Fruit fly (Drosophila melanogaster) whole organism, embryonic: ENCODE data around the gene Coa8.

Experiments used
- ATbp ChIP-seq: fragments of 200-800 bp; sonication (Bioruptor generic); optimal IDR thresholded peaks from 2 replicates; lab custom pipeline; 2017; ENCODE audit warnings: missing biosample characterization, mild to moderate bottlenecking, missing genetic modification characterization, missing genetic modification reagents
- Ada2b ChIP-seq: fragments of 200-800 bp; sonication (Bioruptor generic); IDR thresholded peaks from 2 replicates; pipeline ENCODE4 v1.3.6; 2022; ENCODE audit warnings: missing biosample characterization, missing genetic modification characterization
- Adf1 ChIP-seq: fragments of 200-800 bp; sonication (Bioruptor generic); IDR thresholded peaks from 2 replicates; pipeline ENCODE4 v1.3.6; 2022; ENCODE audit warnings: missing biosample characterization, missing genetic modification characterization
- Atf6 ChIP-seq: fragments of 200-800 bp; sonication (Bioruptor generic); IDR thresholded peaks from 2 replicates; pipeline ENCODE4 v1.3.6; 2022; ENCODE audit warnings: missing biosample characterization, missing genetic modification characterization
- Awh ChIP-seq: fragments of 200-800 bp; sonication (Bioruptor generic); IDR thresholded peaks from 2 replicates; pipeline ENCODE4, ENCODE4 v1.3.6; 2022; ENCODE audit warnings: missing biosample characterization, missing genetic modification characterization
- B-H2 ChIP-seq: fragments of 200-800 bp; sonication (Bioruptor generic); optimal IDR thresholded peaks from 2 replicates; lab custom pipeline; 2018; ENCODE audit warnings: missing biosample characterization, mild to moderate bottlenecking, missing genetic modification characterization
- CG10267 ChIP-seq: fragments of 200-800 bp; sonication (Bioruptor generic); optimal IDR thresholded peaks from 2 replicates; lab custom pipeline; 2018; ENCODE audit warnings: missing biosample characterization, mild to moderate bottlenecking, missing genetic modification characterization, moderate library complexity
- CG10543 ChIP-seq: fragments of 200-800 bp; sonication (Bioruptor generic); optimal IDR thresholded peaks from 3 replicates; lab custom pipeline; 2017; ENCODE audit warnings: missing biosample characterization, mild to moderate bottlenecking, missing genetic modification characterization, moderate library complexity
- CG10979 ChIP-seq: fragments of 200-800 bp; sonication (Bioruptor generic); optimal IDR thresholded peaks from 2 replicates; lab custom pipeline; 2018; ENCODE audit warnings: missing biosample characterization, mild to moderate bottlenecking, missing genetic modification characterization, moderate library complexity
- CG12155 ChIP-seq: fragments of 200-800 bp; sonication (Bioruptor generic); optimal IDR thresholded peaks from 3 replicates; lab custom pipeline; 2016; ENCODE audit warnings: missing biosample characterization, missing genetic modification characterization
- CG12769 ChIP-seq: fragments of 200-800 bp; sonication (Bioruptor generic); optimal IDR thresholded peaks from 2 replicates; lab custom pipeline; 2019; ENCODE audit warnings: missing biosample characterization, mild to moderate bottlenecking, missing genetic modification characterization, moderate library complexity
- CG14860 ChIP-seq: fragments of 200-800 bp; sonication (Bioruptor generic); IDR thresholded peaks from 3 replicates; pipeline ENCODE4 v1.3.6; 2022; ENCODE audit warnings: missing biosample characterization, missing genetic modification characterization; ENCODE audit not compliant: partially characterized antibody
- CG15073 ChIP-seq: fragments of 200-800 bp; sonication (Bioruptor generic); optimal IDR thresholded peaks from 2 replicates; lab custom pipeline; 2016; ENCODE audit warnings: missing biosample characterization, missing genetic modification characterization
- CG16863 ChIP-seq: fragments of 200-800 bp; sonication (Bioruptor generic); optimal IDR thresholded peaks from 3 replicates; lab custom pipeline; 2016; ENCODE audit warnings: missing biosample characterization, missing genetic modification characterization
- CG17361 ChIP-seq: fragments of 200-800 bp; sonication (Bioruptor generic); IDR thresholded peaks from 3 replicates; pipeline ENCODE4 v1.3.6; 2022; ENCODE audit warnings: missing biosample characterization, missing genetic modification characterization
- CG3838 ChIP-seq: fragments of 200-800 bp; sonication (Bioruptor generic); optimal IDR thresholded peaks from 3 replicates; lab custom pipeline; 2016; ENCODE audit warnings: missing biosample characterization, missing genetic modification characterization
- CG5953 ChIP-seq: fragments of 200-800 bp; sonication (Bioruptor generic); IDR thresholded peaks from 2 replicates; pipeline ENCODE4 v1.3.6; 2022; ENCODE audit warnings: missing biosample characterization, missing genetic modification characterization
- CG6654 ChIP-seq: fragments of 200-800 bp; sonication (Bioruptor generic); optimal IDR thresholded peaks from 2 replicates; lab custom pipeline; 2017; ENCODE audit warnings: missing biosample characterization, mild to moderate bottlenecking, missing genetic modification characterization
- CG7987 ChIP-seq: fragments of 200-800 bp; sonication (Bioruptor generic); optimal IDR thresholded peaks from 2 replicates; lab custom pipeline; 2018; ENCODE audit warnings: missing biosample characterization, mild to moderate bottlenecking, missing genetic modification characterization, moderate library complexity
- CG8924 ChIP-seq: fragments of 200-800 bp; optimal IDR thresholded peaks from 3 replicates; lab custom pipeline; 2019; ENCODE audit warnings: missing biosample characterization, mild to moderate bottlenecking, missing genetic modification characterization, moderate library complexity
- CG9437 ChIP-seq: fragments of 200-800 bp; sonication (Bioruptor generic); optimal IDR thresholded peaks from 2 replicates; lab custom pipeline; 2018; ENCODE audit warnings: missing biosample characterization, mild to moderate bottlenecking, missing genetic modification characterization
- CG9932 ChIP-seq: fragments of 200-800 bp; sonication (Bioruptor generic); IDR thresholded peaks from 2 replicates; pipeline ENCODE4 v1.3.6; 2022; ENCODE audit warnings: missing biosample characterization, missing genetic modification characterization
- Camta ChIP-seq: fragments of 200-800 bp; sonication (Bioruptor generic); optimal IDR thresholded peaks from 2 replicates; lab custom pipeline; 2016; ENCODE audit warnings: missing biosample characterization, missing genetic modification characterization
- Deaf1 ChIP-seq: fragments of 200-800 bp; optimal IDR thresholded peaks from 3 replicates; lab custom pipeline; 2019; ENCODE audit warnings: missing biosample characterization, mild to moderate bottlenecking, missing genetic modification characterization, moderate library complexity
- Dip2 ChIP-seq: fragments of 200-800 bp; sonication (Bioruptor generic); IDR thresholded peaks from 2 replicates; pipeline ENCODE4 v1.3.6; 2022; ENCODE audit warnings: missing biosample characterization, missing genetic modification characterization
- Hmx ChIP-seq: fragments of 200-800 bp; sonication (Bioruptor generic); optimal IDR thresholded peaks from 2 replicates; lab custom pipeline; 2016; ENCODE audit warnings: missing biosample characterization, missing genetic modification characterization
- MESR4 ChIP-seq: fragments of 200-800 bp; sonication (Bioruptor generic); optimal IDR thresholded peaks from 2 replicates; lab custom pipeline; 2018; ENCODE audit warnings: missing biosample characterization, mild to moderate bottlenecking, missing genetic modification characterization, moderate library complexity
- Neu2 ChIP-seq: fragments of 200-800 bp; sonication (Bioruptor generic); optimal IDR thresholded peaks from 3 replicates; lab custom pipeline; 2016; ENCODE audit warnings: missing biosample characterization, missing genetic modification characterization, borderline replicate concordance
- PHDP ChIP-seq: fragments of 200-800 bp; sonication (Bioruptor generic); optimal IDR thresholded peaks from 3 replicates; lab custom pipeline; 2018; ENCODE audit warnings: missing biosample characterization, mild to moderate bottlenecking, missing genetic modification characterization, moderate library complexity
- Sin3A ChIP-seq: fragments of >200 bp; optimal IDR thresholded peaks from 2 replicates; lab custom pipeline; 2018
- Xrp1 ChIP-seq: fragments of 200-800 bp; sonication (Bioruptor generic); IDR thresholded peaks from 2 replicates; pipeline ENCODE4 v1.3.6; 2022; ENCODE audit warnings: missing biosample characterization, missing genetic modification characterization
- amos ChIP-seq: fragments of 200-800 bp; sonication (Bioruptor generic); IDR thresholded peaks from 2 replicates; pipeline ENCODE4 v1.3.6; 2022; ENCODE audit warnings: missing biosample characterization, missing genetic modification characterization; ENCODE audit not compliant: partially characterized antibody
- fd102C ChIP-seq: fragments of 200-800 bp; sonication (Bioruptor generic); optimal IDR thresholded peaks from 2 replicates; lab custom pipeline; 2018; ENCODE audit warnings: missing biosample characterization, mild to moderate bottlenecking, missing genetic modification characterization, moderate library complexity
- gsb-n ChIP-seq: fragments of 200-800 bp; sonication (Bioruptor generic); optimal IDR thresholded peaks from 3 replicates; lab custom pipeline; 2018; ENCODE audit warnings: missing biosample characterization, mild to moderate bottlenecking, missing genetic modification characterization
- jigr1 ChIP-seq: fragments of 200-800 bp; sonication (Bioruptor generic); IDR thresholded peaks from 3 replicates; pipeline ENCODE4 v1.3.6; 2022; ENCODE audit warnings: missing biosample characterization, missing genetic modification characterization
- jumu ChIP-seq: fragments of 200-800 bp; sonication (Bioruptor generic); optimal IDR thresholded peaks from 3 replicates; lab custom pipeline; 2016; ENCODE audit warnings: missing biosample characterization, missing genetic modification characterization
- knrl ChIP-seq: fragments of 200-800 bp; sonication (Bioruptor generic); IDR thresholded peaks from 3 replicates; pipeline ENCODE4 v1.3.6; 2022; ENCODE audit warnings: missing biosample characterization, missing genetic modification characterization; ENCODE audit not compliant: partially characterized antibody
- lmd ChIP-seq: fragments of 200-800 bp; sonication (Bioruptor generic); IDR thresholded peaks from 2 replicates; pipeline ENCODE4 v1.3.6; 2022; ENCODE audit warnings: missing biosample characterization, missing genetic modification characterization
- lov ChIP-seq, 2 experiments: fragments of 200-800 bp in 1 of 2; fragments of >200 bp in 1 of 2; sonication (Bioruptor generic) in 1 of 2; IDR thresholded peaks in 1 of 2; optimal IDR thresholded peaks in 1 of 2; 2 replicates in 1 of 2; 3 replicates in 1 of 2; pipeline versions ENCODE4 v1.3.6 to Lab custom; 2017 to 2022; ENCODE audit warnings: missing biosample characterization in 1 of 2, missing genetic modification characterization in 1 of 2
- luna ChIP-seq: fragments of 200-800 bp; sonication (Bioruptor generic); optimal IDR thresholded peaks from 2 replicates; lab custom pipeline; 2016; ENCODE audit warnings: missing biosample characterization, missing genetic modification characterization
- mld ChIP-seq: fragments of 200-800 bp; sonication (Bioruptor generic); IDR thresholded peaks from 3 replicates; pipeline ENCODE4 v1.3.6; 2022; ENCODE audit warnings: missing biosample characterization, missing genetic modification characterization; ENCODE audit not compliant: partially characterized antibody
- pb ChIP-seq: fragments of 200-800 bp; sonication (Bioruptor generic); optimal IDR thresholded peaks from 3 replicates; lab custom pipeline; 2016; ENCODE audit warnings: missing biosample characterization, missing genetic modification characterization
- pfk ChIP-seq: fragments of 200-800 bp; sonication (Bioruptor generic); optimal IDR thresholded peaks from 2 replicates; lab custom pipeline; 2018; ENCODE audit warnings: missing biosample characterization, mild to moderate bottlenecking, missing genetic modification characterization, moderate library complexity
- pita ChIP-seq: fragments of 200-800 bp; sonication (Bioruptor generic); optimal IDR thresholded peaks from 2 replicates; lab custom pipeline; 2017; ENCODE audit warnings: missing biosample characterization, mild to moderate bottlenecking, missing genetic modification characterization
- sd ChIP-seq: fragments of 200-800 bp; sonication (Bioruptor generic); optimal IDR thresholded peaks from 3 replicates; lab custom pipeline; 2018; ENCODE audit warnings: missing biosample characterization, mild to moderate bottlenecking, missing genetic modification characterization, moderate library complexity
- seq ChIP-seq: fragments of 200-800 bp; sonication (Bioruptor generic); IDR thresholded peaks from 2 replicates; pipeline ENCODE4 v1.3.6; 2022; ENCODE audit warnings: missing biosample characterization, missing genetic modification characterization
- sim ChIP-seq: fragments of 200-800 bp; sonication (Bioruptor generic); IDR thresholded peaks from 2 replicates; pipeline ENCODE4 v1.3.6; 2022; ENCODE audit warnings: missing biosample characterization, missing genetic modification characterization
- ssp ChIP-seq: fragments of 200-800 bp; sonication (Bioruptor generic); IDR thresholded peaks from 2 replicates; pipeline ENCODE4 v1.3.6; 2022; ENCODE audit warnings: missing biosample characterization, missing genetic modification characterization
- vvl ChIP-seq: fragments of 200-800 bp; sonication (Bioruptor generic); IDR thresholded peaks from 2 replicates; pipeline ENCODE4 v1.3.6; 2022; ENCODE audit warnings: missing biosample characterization, missing genetic modification characterization
- zen ChIP-seq: fragments of 200-800 bp; sonication (Bioruptor generic); optimal IDR thresholded peaks from 3 replicates; lab custom pipeline; 2018; ENCODE audit warnings: missing biosample characterization, mild to moderate bottlenecking, missing genetic modification characterization, moderate library complexity

Coa8 gene

DNA sequence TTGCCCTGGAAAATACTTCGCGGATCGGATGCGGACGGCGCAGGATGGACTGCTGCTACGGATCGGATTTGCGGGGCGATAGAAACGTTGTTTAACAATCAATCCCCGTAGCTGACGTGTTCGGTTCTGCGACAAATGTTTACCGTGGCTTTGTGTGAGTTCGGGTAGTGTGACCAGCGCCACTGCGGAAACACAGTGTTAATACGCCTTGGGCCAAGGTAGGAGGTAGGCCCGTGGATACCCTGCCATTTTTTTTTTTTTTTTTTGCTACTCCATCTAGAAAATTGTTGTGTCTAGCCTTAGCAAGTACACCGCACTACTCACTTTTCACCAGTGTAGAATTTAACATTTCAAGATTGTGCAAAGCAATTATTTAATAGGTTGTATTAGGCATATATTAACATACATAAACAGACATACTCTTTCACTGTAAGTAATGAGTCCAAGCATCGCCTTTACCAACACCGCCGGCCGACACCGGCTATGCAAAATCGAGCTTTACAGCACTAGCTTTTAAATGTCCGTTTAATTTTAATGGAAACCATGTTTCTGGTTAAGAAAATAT lies 18.4 kb upstream of the Coa8 start, which contains the start of gene deltaCOP (continued):
- TF ChIP-seq Awh (peak; percentile 67), pfk (GFP tag; lab: Kevin White, UChicago) (no peak), Camta (GFP tag; lab: Kevin White, UChicago) (peak; percentile 88), Sin3A (lab: Kevin White, UChicago) (peak; percentile 85), Ada2b (GFP tag; lab: Robert Waterston, UW) (peak; percentile 72), Dip2 (GFP tag; lab: Robert Waterston, UW) (peak; percentile 58), pita (GFP tag; lab: Kevin White, UChicago) (no peak), CG3838 (peak; percentile 49), CG12155 (GFP tag; lab: Kevin White, UChicago) (peak; percentile 90), jigr1 (peak; percentile 67), mld (GFP tag; lab: Robert Waterston, UW) (no peak), fd102C (no peak), sim (GFP tag; lab: Robert Waterston, UW) (no peak), Deaf1 (no peak), knrl (GFP tag; lab: Robert Waterston, UW) (peak; percentile 40; the same call in 1 of the 3 replicates), CG5953 (GFP tag; lab: Robert Waterston, UW) (peak; percentile 60; the same call in 1 of the 2 replicates), CG7987 (peak; percentile 23), sd (tag; lab: Kevin White, UChicago) (no peak), gsb-n (peak; percentile 61), CG12769 (tag; lab: Kevin White, UChicago) (no peak), Atf6 (GFP tag; lab: Robert Waterston, UW) (peak; percentile 84), CG14860 (GFP tag; lab: Robert Waterston, UW) (no peak), CG17361 (peak; percentile 79), ssp (GFP tag; lab: Robert Waterston, UW) (peak; percentile 74), PHDP (tag; lab: Kevin White, UChicago) (peak; percentile 75), Adf1 (peak; percentile 45), lov (optimal IDR thresholded peaks at IDR 0.05; lab: Kevin White, UChicago) (no peak), lov (GFP tag; IDR thresholded peaks at IDR 0.05; lab: Robert Waterston, UW) (0 out of 3 replicates have a peak, but pooled peaks have one; percentile 46), CG9932 (GFP tag; lab: Robert Waterston, UW) (peak; percentile 89), pb (GFP tag; lab: Kevin White, UChicago) (peak; percentile 82), lmd (GFP tag; lab: Robert Waterston, UW) (peak; percentile 91), ATbp (no peak), CG10543 (GFP tag; lab: Kevin White, UChicago) (peak; percentile 79), amos (GFP tag; lab: Robert Waterston, UW) (peak; percentile 26; the same call in 1 of the 2 replicates), CG10267 (peak; percentile 93), vvl (GFP tag; lab: Robert Waterston, UW) (peak; percentile 84), luna (GFP tag; lab: Kevin White, UChicago) (peak; percentile 89), MESR4 (GFP tag; lab: Kevin White, UChicago) (peak; percentile 76), zen (peak; percentile 59), Hmx (GFP tag; lab: Kevin White, UChicago) (no peak), CG9437 (GFP tag; lab: Kevin White, UChicago) (peak; percentile 70), CG15073 (no peak), B-H2 (GFP tag; lab: Kevin White, UChicago) (peak; percentile 61), CG10979 (peak; percentile 64), jumu (GFP tag; lab: Kevin White, UChicago) (peak; percentile 91), seq (GFP tag; lab: Robert Waterston, UW) (peak; percentile 82), CG6654 (GFP tag; lab: Kevin White, UChicago) (peak; percentile 32), Xrp1 (GFP tag; lab: Robert Waterston, UW) (peak; percentile 82), CG16863 (GFP tag; lab: Kevin White, UChicago) (peak; percentile 89), Neu2 (GFP tag; lab: Kevin White, UChicago) (peak; percentile 60), CG8924 (peak; percentile 75)
